Worm (Caenorhabditis elegans) whole organism, late embryonic: ENCODE data around the gene ndub-11.
"Not testable (repeated sequence)": the region's sequence is repeated elsewhere in the genome, so short reads cannot be mapped to it uniquely, and the experiment has no call there.

Experiments used
- C38D4.7 ChIP-seq: fragments of 200-800 bp; sonication (Bioruptor generic); optimal IDR thresholded peaks from 2 replicates; lab custom pipeline; 2018; ENCODE audit warnings: mild to moderate bottlenecking, missing genetic modification characterization, moderate library complexity, missing compliant biosample characterization
- ama-1 ChIP-seq: fragments of 150-350 bp; optimal IDR thresholded peaks from 2 replicates; lab custom pipeline; 2014
- ceh-24 ChIP-seq: sonication (generic microtip); optimal IDR thresholded peaks from 2 replicates; lab custom pipeline; 2016; ENCODE audit warnings: mild to moderate bottlenecking, missing genetic modification characterization, missing compliant biosample characterization
- dve-1 ChIP-seq: sonication (generic microtip); optimal IDR thresholded peaks from 2 replicates; lab custom pipeline; 2017; ENCODE audit warnings: antibody characterized with exemption, mild to moderate bottlenecking, missing genetic modification characterization, missing compliant biosample characterization
- elt-2 ChIP-seq: sonication (generic microtip); optimal IDR thresholded peaks from 2 replicates; lab custom pipeline; 2016; ENCODE audit warnings: missing genetic modification reagents, missing genetic modification characterization, missing compliant biosample characterization
- ets-4 ChIP-seq: sonication (generic microtip); optimal IDR thresholded peaks from 2 replicates; lab custom pipeline; 2016; ENCODE audit warnings: missing genetic modification characterization, missing compliant biosample characterization
- hlh-15 ChIP-seq: sonication (generic microtip); optimal IDR thresholded peaks from 2 replicates; lab custom pipeline; 2016; ENCODE audit warnings: missing genetic modification characterization, missing compliant biosample characterization
- lin-11 ChIP-seq: fragments of 200-800 bp; sonication (Bioruptor generic); optimal IDR thresholded peaks from 2 replicates; lab custom pipeline; 2018; ENCODE audit warnings: mild to moderate bottlenecking, missing genetic modification characterization, missing compliant biosample characterization
- mec-3 ChIP-seq: sonication (generic microtip); optimal IDR thresholded peaks from 2 replicates; lab custom pipeline; 2016; ENCODE audit warnings: borderline replicate concordance, missing genetic modification characterization, missing compliant biosample characterization
- pat-9 ChIP-seq: fragments of 200-800 bp; sonication (Bioruptor generic); optimal IDR thresholded peaks from 2 replicates; lab custom pipeline; 2018; ENCODE audit warnings: mild to moderate bottlenecking, missing genetic modification characterization, moderate library complexity, missing compliant biosample characterization
- sox-4 ChIP-seq: sonication (generic microtip); optimal IDR thresholded peaks from 2 replicates; lab custom pipeline; 2017; ENCODE audit warnings: mild to moderate bottlenecking, missing genetic modification characterization, inconsistent platforms, missing compliant biosample characterization
- tbx-2 ChIP-seq: sonication (generic microtip); optimal IDR thresholded peaks from 2 replicates; lab custom pipeline; 2016; ENCODE audit warnings: missing genetic modification characterization, missing compliant biosample characterization
- unc-3 ChIP-seq, 2 experiments: fragments of 200-800 bp in 1 of 2; sonication (Bioruptor generic) in 1 of 2; sonication (generic microtip) in 1 of 2; conservative IDR thresholded peaks in 1 of 2; optimal IDR thresholded peaks in 1 of 2; 2 replicates each; pipeline versions ENCODE4 v1.3.6 to Lab custom; 2016 to 2022; ENCODE audit warnings: missing compliant biosample characterization in 2 of 2, missing genetic modification characterization in 2 of 2, missing genetic modification reagents in 1 of 2

DNA sequence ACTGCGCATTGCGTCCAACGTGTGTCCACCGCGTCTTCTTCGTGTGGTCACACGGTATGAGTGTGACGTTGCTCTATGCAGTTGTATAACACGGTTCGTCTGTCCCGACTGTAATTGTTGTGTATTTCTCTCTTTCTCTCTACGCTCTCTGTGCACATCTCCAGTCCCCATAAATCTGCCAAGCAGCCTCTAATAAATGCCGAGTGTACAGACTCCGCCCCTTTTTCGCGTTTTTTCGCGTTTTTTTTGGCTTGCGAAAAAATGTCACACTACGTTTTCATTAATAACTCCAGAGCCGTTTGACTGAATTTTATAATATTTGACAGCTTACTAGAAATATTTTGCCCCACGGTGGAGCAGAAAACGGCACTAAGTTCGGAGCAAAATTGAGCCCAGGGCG is 7.7 kb downstream of the ndub-11 start, which contains the start of gene erp-44.3:
- not testable (repeated sequence) for TF ChIP-seq hlh-15 (tag; lab: Kevin White, UChicago); ama-1 (lab: Kevin White, UChicago); ceh-24 (tag; lab: Kevin White, UChicago); dve-1 (tag; lab: Kevin White, UChicago); pat-9; C38D4.7; mec-3 (tag; lab: Kevin White, UChicago); lin-11 (tag; lab: Kevin White, UChicago); ets-4; unc-3 (GFP tag; conservative IDR thresholded peaks at IDR 0.05; lab: Robert Waterston, UW); unc-3 (tag; optimal IDR thresholded peaks at IDR 0.05; lab: Kevin White, UChicago); sox-4 (tag; lab: Kevin White, UChicago); tbx-2 (tag; lab: Kevin White, UChicago); elt-2 (tag; lab: Kevin White, UChicago)
